Fruit fly (Drosophila melanogaster) whole organism, embryonic: ENCODE data around the gene CG31886.

Experiments used
- CG12769 ChIP-seq: fragments of 200-800 bp; sonication (Bioruptor generic); optimal IDR thresholded peaks from 2 replicates; lab custom pipeline; 2019; ENCODE audit warnings: missing biosample characterization, mild to moderate bottlenecking, missing genetic modification characterization, moderate library complexity
- CG7786 ChIP-seq: fragments of 200-800 bp; sonication (Bioruptor generic); optimal IDR thresholded peaks from 2 replicates; lab custom pipeline; 2016; ENCODE audit warnings: missing biosample characterization, missing genetic modification characterization
- CG8388 ChIP-seq: fragments of 200-800 bp; sonication (Bioruptor generic); optimal IDR thresholded peaks from 2 replicates; lab custom pipeline; 2019; ENCODE audit warnings: missing biosample characterization, mild to moderate bottlenecking, missing genetic modification characterization, moderate library complexity
- H15 ChIP-seq: fragments of 200-800 bp; sonication (Bioruptor generic); IDR thresholded peaks from 3 replicates; pipeline ENCODE4 v1.3.6; 2022; ENCODE audit warnings: missing biosample characterization, missing genetic modification characterization
- Lhr ChIP-seq: fragments of 200-800 bp; sonication (Bioruptor generic); optimal IDR thresholded peaks from 3 replicates; lab custom pipeline; 2017; ENCODE audit warnings: mild to moderate bottlenecking, missing biosample characterization, missing genetic modification reagents, missing genetic modification characterization
- Pdp1 ChIP-seq, 2 experiments: fragments of 200-800 bp; sonication (Bioruptor generic); optimal IDR thresholded peaks; 3 replicates each; lab custom pipeline; 2016; ENCODE audit warnings: missing biosample characterization in 2 of 2, missing genetic modification characterization in 2 of 2, mild to moderate bottlenecking in 1 of 2, moderate library complexity in 1 of 2
- Ravus ChIP-seq: fragments of 200-800 bp; sonication (Bioruptor generic); IDR thresholded peaks from 2 replicates; pipeline ENCODE4 v1.3.6; 2022; ENCODE audit warnings: missing biosample characterization, missing genetic modification characterization
- YL-1 ChIP-seq: fragments of 200-800 bp; sonication (Bioruptor generic); optimal IDR thresholded peaks from 3 replicates; lab custom pipeline; 2017; ENCODE audit warnings: missing biosample characterization, mild to moderate bottlenecking, missing genetic modification characterization
- gsb-n ChIP-seq: fragments of 200-800 bp; sonication (Bioruptor generic); optimal IDR thresholded peaks from 3 replicates; lab custom pipeline; 2018; ENCODE audit warnings: missing biosample characterization, mild to moderate bottlenecking, missing genetic modification characterization
- nerfin-2 ChIP-seq: fragments of 200-800 bp; sonication (Bioruptor generic); IDR thresholded peaks from 2 replicates; pipeline ENCODE4 v1.3.6; 2022; ENCODE audit warnings: missing biosample characterization, missing genetic modification characterization; ENCODE audit not compliant: partially characterized antibody
- org-1 ChIP-seq: fragments of 200-800 bp; sonication (Bioruptor generic); optimal IDR thresholded peaks from 2 replicates; lab custom pipeline; 2017; ENCODE audit warnings: missing biosample characterization, missing genetic modification characterization
- pita ChIP-seq: fragments of 200-800 bp; sonication (Bioruptor generic); optimal IDR thresholded peaks from 2 replicates; lab custom pipeline; 2017; ENCODE audit warnings: missing biosample characterization, mild to moderate bottlenecking, missing genetic modification characterization
- ttk ChIP-seq: fragments of 200-800 bp; sonication (Bioruptor generic); IDR thresholded peaks from 2 replicates; pipeline ENCODE4 v2.1.2; 2022; ENCODE audit warnings: missing biosample characterization, missing genetic modification characterization

DNA sequence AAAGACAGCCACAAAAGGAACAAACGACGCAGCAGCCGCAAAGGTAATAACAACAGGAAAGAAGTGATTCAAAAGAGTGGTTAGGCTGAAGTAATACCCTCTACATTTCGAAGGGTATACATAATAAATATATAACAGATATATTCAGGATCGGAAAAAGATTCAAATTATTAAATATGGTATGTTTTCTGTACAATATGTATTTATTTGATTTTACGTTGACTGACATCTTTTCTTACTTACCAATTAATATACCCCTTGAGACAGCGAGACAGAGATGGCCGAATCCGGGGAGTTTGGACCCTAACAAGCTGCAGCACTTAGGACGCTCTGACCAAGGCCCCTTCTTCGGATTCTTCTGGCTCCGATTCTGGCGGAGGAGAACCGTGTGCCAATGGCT, 52.6 kb downstream of the CG31886 start:
- TF ChIP-seq ttk (no peak), nerfin-2 (no peak), org-1 (GFP tag; lab: Kevin White, UChicago) (no peak), YL-1 (GFP tag; lab: Kevin White, UChicago) (no peak), CG8388 (no peak), Ravus (GFP tag; lab: Robert Waterston, UW) (no peak), gsb-n (no peak), Lhr (GFP tag; lab: Kevin White, UChicago) (no peak), pita (GFP tag; lab: Kevin White, UChicago) (no peak), H15 (GFP tag; lab: Robert Waterston, UW) (no peak), Pdp1 (GFP tag; optimal IDR thresholded peaks at IDR 0.05; lab: Kevin White, UChicago) (no peak), CG12769 (tag; lab: Kevin White, UChicago) (no peak), CG7786 (GFP tag; lab: Kevin White, UChicago) (no peak)
